Worm (Caenorhabditis elegans): ENCODE data around the gene C50F4.8.

- TF ChIP-seq fkh-10 (GFP tag; optimal IDR thresholded peaks at IDR 0.05) (no peak), pha-4 (tag; optimal IDR thresholded peaks at IDR 0.05) (no peak)
Observed at ce11 chrV:9539638-9540037, 21.0 kb upstream of the C50F4.8 start, which contains the start of gene C50F4.12.
